Worm (Caenorhabditis elegans): ENCODE measurements around the gene sre-52.

The sre-52 gene

DNA sequence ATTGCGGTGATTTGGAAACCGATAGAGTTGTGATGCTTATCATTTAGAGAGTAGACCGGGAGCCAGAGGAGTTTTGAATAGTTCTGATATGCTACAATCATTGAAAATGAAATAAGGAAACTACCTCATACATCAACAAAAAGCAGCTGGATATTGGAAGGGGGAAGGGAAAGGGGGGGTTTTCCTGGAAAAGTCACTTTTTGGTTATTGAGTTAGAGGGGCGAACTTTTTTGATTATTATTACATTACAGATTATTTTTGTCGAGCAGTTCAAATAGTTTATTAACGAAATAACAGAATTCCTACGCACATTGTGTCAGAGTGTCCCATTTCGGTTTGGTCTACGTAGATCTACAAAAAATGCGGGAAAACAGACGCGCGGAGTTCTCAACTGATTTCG lies 51.3 kb downstream of the sre-52 start, which contains the start of gene sre-42:
Gene sre-42, minus strand, starts transcription at position 101 of the 400 bp plus-strand sequence.
- TF ChIP-seq zag-1 (tag; optimal IDR thresholded peaks at IDR 0.05) (no peak), lin-39 (tag; optimal IDR thresholded peaks at IDR 0.05) (no peak), ceh-28 (tag; optimal IDR thresholded peaks at IDR 0.05) (no peak), daf-12 (tag; optimal IDR thresholded peaks at IDR 0.05) (no peak)

DNA sequence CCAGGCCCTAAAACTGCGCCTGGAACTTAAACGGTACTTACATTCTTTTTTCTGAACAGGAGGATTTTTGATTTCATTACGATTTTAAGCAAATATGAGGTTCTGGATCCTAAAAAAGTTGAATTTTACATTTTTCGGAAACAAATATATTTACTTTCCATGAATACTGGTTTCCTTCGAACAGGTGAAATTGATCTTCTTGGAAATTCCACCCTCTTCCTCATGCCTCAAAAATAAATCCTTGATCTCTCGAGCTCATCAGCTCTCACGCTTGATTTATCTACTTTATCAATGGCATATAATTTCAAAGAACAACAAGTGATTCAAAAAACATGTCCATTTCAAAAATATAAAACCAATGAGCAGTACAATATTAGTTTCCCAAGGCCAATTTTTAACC lies 52.0 kb downstream of the sre-52 start:
- TF ChIP-seq nhr-237 (tag; optimal IDR thresholded peaks at IDR 0.05) (no peak), lin-15B (tag; optimal IDR thresholded peaks at IDR 0.05) (no peak), pha-4 (tag; optimal IDR thresholded peaks at IDR 0.05) (no peak), jun-1 (tag; optimal IDR thresholded peaks at IDR 0.05) (no peak), eor-1 (tag; optimal IDR thresholded peaks at IDR 0.05) (no peak), fos-1 (tag; optimal IDR thresholded peaks at IDR 0.05) (no peak), snpc-4 (tag; optimal IDR thresholded peaks at IDR 0.05) (no peak), nhr-28 (tag; optimal IDR thresholded peaks at IDR 0.05) (no peak), nhr-23 (tag; optimal IDR thresholded peaks at IDR 0.05) (no peak), sea-2 (GFP tag; optimal IDR thresholded peaks at IDR 0.05) (no peak), R02D3.7 (tag; optimal IDR thresholded peaks at IDR 0.05) (no peak), lsy-12 (tag; optimal IDR thresholded peaks at IDR 0.05) (no peak)
